Fruit fly (Drosophila melanogaster): Measurements from ENCODE around the gene CG14683.

CG14683 gene

dm6 chr3R:10681682-10681962 is 14.8 kb upstream of the CG14683 start (continued):
- peak; percentile 59; the same call in 2 of the 3 replicates for TF ChIP-seq tgo (GFP tag; IDR thresholded peaks at IDR 0.05)
- TF ChIP-seq klu (GFP tag; IDR thresholded peaks at IDR 0.05), result peak; percentile 42; the same call in 1 of the 2 replicates
- no peak for TF ChIP-seq ERR (GFP tag; optimal IDR thresholded peaks at IDR 0.05)
- peak; percentile 39 for TF ChIP-seq CG3847 (GFP tag; IDR thresholded peaks at IDR 0.05)
- TF ChIP-seq CG8388 (GFP tag; optimal IDR thresholded peaks at IDR 0.05), result peak; percentile 48
- TF ChIP-seq Hey (tag; optimal IDR thresholded peaks at IDR 0.05), result no peak
- no peak for TF ChIP-seq Nf-YB (GFP tag; optimal IDR thresholded peaks at IDR 0.05)
- TF ChIP-seq Fer3 (tag; optimal IDR thresholded peaks at IDR 0.05), result no peak
- no peak for TF ChIP-seq tna (GFP tag; IDR thresholded peaks at IDR 0.05; ENCODE audit: partially characterized antibody)
- peak; percentile 18 for TF ChIP-seq CG11504 (tag; optimal IDR thresholded peaks at IDR 0.05)
- TF ChIP-seq toy (GFP tag; IDR thresholded peaks at IDR 0.05), result 0 out of 2 replicates have a peak, but pooled peaks have one; percentile 42
- peak; percentile 9 for TF ChIP-seq CG4820 (GFP tag; optimal IDR thresholded peaks at IDR 0.05)
- peak; percentile 13 for TF ChIP-seq CG31365 (tag; optimal IDR thresholded peaks at IDR 0.05)
- peak; percentile 59; the same call in 1 of the 2 replicates for TF ChIP-seq ttk (GFP tag; IDR thresholded peaks at IDR 0.05)
- no peak for TF ChIP-seq vfl (GFP tag; optimal IDR thresholded peaks at IDR 0.05)
- TF ChIP-seq zf30C (GFP tag; optimal IDR thresholded peaks at IDR 0.05), result peak; percentile 85
- peak; percentile 12 for TF ChIP-seq cato (GFP tag; optimal IDR thresholded peaks at IDR 0.05; ENCODE audit: borderline replicate concordance)
- TF ChIP-seq sob (GFP tag; IDR thresholded peaks at IDR 0.05), result peak; percentile 56
- TF ChIP-seq ro (GFP tag; IDR thresholded peaks at IDR 0.05), result no peak
- TF ChIP-seq wor (GFP tag; IDR thresholded peaks at IDR 0.05), result peak; percentile 52
- TF ChIP-seq Sry-δ (GFP tag; optimal IDR thresholded peaks at IDR 0.05), result no peak
- peak; percentile 44 for TF ChIP-seq CG15269 (tag; optimal IDR thresholded peaks at IDR 0.05)
- TF ChIP-seq CG33213 (GFP tag; optimal IDR thresholded peaks at IDR 0.05), result no peak
- peak; percentile 51 for TF ChIP-seq Ssrp (tag; optimal IDR thresholded peaks at IDR 0.05)
- TF ChIP-seq gem (tag; optimal IDR thresholded peaks at IDR 0.05), result peak; percentile 39
- peak; percentile 61 for TF ChIP-seq Drgx (GFP tag; IDR thresholded peaks at IDR 0.05)
- peak; percentile 75 for TF ChIP-seq Mrtf (GFP tag; IDR thresholded peaks at IDR 0.05)
- TF ChIP-seq CG15011 (GFP tag; optimal IDR thresholded peaks at IDR 0.05), result no peak
- TF ChIP-seq Dad (GFP tag; optimal IDR thresholded peaks at IDR 0.05), result no peak
- peak; percentile 75 for TF ChIP-seq CG10366 (GFP tag; IDR thresholded peaks at IDR 0.05)
- TF ChIP-seq CG14014 (GFP tag; IDR thresholded peaks at IDR 0.05), result peak; percentile 60
- TF ChIP-seq Eip74EF (GFP tag; optimal IDR thresholded peaks at IDR 0.05), result no peak
- peak; percentile 70 for TF ChIP-seq seq (GFP tag; IDR thresholded peaks at IDR 0.05)
- peak; percentile 58; the same call in 1 of the 2 replicates for TF ChIP-seq CG16779 (GFP tag; IDR thresholded peaks at IDR 0.05)
- TF ChIP-seq Aef1 (GFP tag; IDR thresholded peaks at IDR 0.05), result no peak; the same call in 2 of the 3 replicates
- peak; percentile 46; the same call in 1 of the 2 replicates for TF ChIP-seq H2.0 (GFP tag; IDR thresholded peaks at IDR 0.05)
- TF ChIP-seq row (GFP tag; IDR thresholded peaks at IDR 0.05), result peak; percentile 9
- no peak for TF ChIP-seq HmgD (GFP tag; optimal IDR thresholded peaks at IDR 0.05)
- TF ChIP-seq p53 (GFP tag; optimal IDR thresholded peaks at IDR 0.05), result no peak
- peak; percentile 37 for TF ChIP-seq CG17359 (tag; optimal IDR thresholded peaks at IDR 0.05)
- TF ChIP-seq CG17802 (tag; optimal IDR thresholded peaks at IDR 0.05), result no peak
- TF ChIP-seq CG18262 (tag; optimal IDR thresholded peaks at IDR 0.05), result no peak
- TF ChIP-seq B-H1 (GFP tag; IDR thresholded peaks at IDR 0.05), result peak; percentile 59; the same call in 2 of the 3 replicates
- no peak for TF ChIP-seq yki (optimal IDR thresholded peaks at IDR 0.05)
- peak; percentile 75 for TF ChIP-seq sisA (GFP tag; IDR thresholded peaks at IDR 0.05)
- TF ChIP-seq CG10321 (GFP tag; IDR thresholded peaks at IDR 0.05), result 0 out of 2 replicates have a peak, but pooled peaks have one; percentile 33
- TF ChIP-seq Ada2b (GFP tag; IDR thresholded peaks at IDR 0.05), result peak; percentile 79
- TF ChIP-seq otp (GFP tag; IDR thresholded peaks at IDR 0.05), result peak; percentile 59; the same call in 1 of the 3 replicates
- peak; percentile 82 for TF ChIP-seq zen (tag; optimal IDR thresholded peaks at IDR 0.05)
- TF ChIP-seq Rfx (GFP tag; IDR thresholded peaks at IDR 0.05), result peak; percentile 64
- TF ChIP-seq Deaf1 (tag; optimal IDR thresholded peaks at IDR 0.05), result no peak
- peak; percentile 47 for TF ChIP-seq CG2712 (tag; optimal IDR thresholded peaks at IDR 0.05)

Data from whole organism, embryonic.